ENCODE assay signal across 3 fruit fly cellular contexts in genomic region chr3R:23889922-23890321, dm6.
TF ChIP-seq lines count a peak whose summit lies in the region.

Pli (minus strand) TSS chr3R:23890052.

TF ChIP-seq in whole organism, embryonic, 481 proteins besides CTCF, POLR2A, EP300 and RAD21 (continued from another document and continues in another):
- TF ChIP-seq Fer1 (GFP tag; optimal IDR thresholded peaks at IDR 0.05; lab: Kevin White, UChicago), result peak; percentile 44
- peak; percentile 32 for TF ChIP-seq Sry-δ (GFP tag; optimal IDR thresholded peaks at IDR 0.05; lab: Kevin White, UChicago)
- no peak for TF ChIP-seq zfh2 (GFP tag; optimal IDR thresholded peaks at IDR 0.05; lab: Kevin White, UChicago)
- peak; percentile 34 for TF ChIP-seq CG12769 (tag; optimal IDR thresholded peaks at IDR 0.05; lab: Kevin White, UChicago)
- peak; percentile 12 for TF ChIP-seq CG17359 (tag; optimal IDR thresholded peaks at IDR 0.05; lab: Kevin White, UChicago)
- peak; percentile 8 for TF ChIP-seq CG4707 (GFP tag; optimal IDR thresholded peaks at IDR 0.05; lab: Kevin White, UChicago)
- TF ChIP-seq H2.0 (GFP tag; IDR thresholded peaks at IDR 0.05; lab: Robert Waterston, UW), result no peak
- TF ChIP-seq sd (tag; optimal IDR thresholded peaks at IDR 0.05; lab: Kevin White, UChicago), result peak; percentile 49
- TF ChIP-seq Ssrp (tag; optimal IDR thresholded peaks at IDR 0.05; lab: Kevin White, UChicago), result no peak
- peak; percentile 7 for TF ChIP-seq dm (GFP tag; optimal IDR thresholded peaks at IDR 0.05; lab: Kevin White, UChicago)
- TF ChIP-seq grau (tag; optimal IDR thresholded peaks at IDR 0.05; lab: Kevin White, UChicago), result peak; percentile 39
- peak; percentile 59 for TF ChIP-seq Myb (GFP tag; optimal IDR thresholded peaks at IDR 0.05; lab: Kevin White, UChicago)
- TF ChIP-seq row (GFP tag; IDR thresholded peaks at IDR 0.05; lab: Robert Waterston, UW), result no peak
- TF ChIP-seq Hr3 (GFP tag; optimal IDR thresholded peaks at IDR 0.05; lab: Kevin White, UChicago), result no peak
- TF ChIP-seq CG17568 (GFP tag; optimal IDR thresholded peaks at IDR 0.05; lab: Kevin White, UChicago), result no peak
- no peak for TF ChIP-seq corto (GFP tag; optimal IDR thresholded peaks at IDR 0.05; lab: Kevin White, UChicago)
- peak; percentile 55 for TF ChIP-seq Hmr (GFP tag; optimal IDR thresholded peaks at IDR 0.05; lab: Kevin White, UChicago)
- peak; percentile 14 for TF ChIP-seq YL-1 (GFP tag; optimal IDR thresholded peaks at IDR 0.05; lab: Kevin White, UChicago)
- no peak for TF ChIP-seq slbo (GFP tag; IDR thresholded peaks at IDR 0.05; lab: Robert Waterston, UW)
- TF ChIP-seq pnt (GFP tag; optimal IDR thresholded peaks at IDR 0.05; lab: Kevin White, UChicago), result no peak
- no peak for TF ChIP-seq CG18476 (GFP tag; optimal IDR thresholded peaks at IDR 0.05; lab: Kevin White, UChicago)
- TF ChIP-seq CG7556 (GFP tag; optimal IDR thresholded peaks at IDR 0.05; lab: Kevin White, UChicago), result no peak
- no peak for TF ChIP-seq h (optimal IDR thresholded peaks at IDR 0.05; lab: Kevin White, UChicago)
- TF ChIP-seq ttk (GFP tag; IDR thresholded peaks at IDR 0.05; lab: Robert Waterston, UW), result no peak
- TF ChIP-seq CG18262 (tag; optimal IDR thresholded peaks at IDR 0.05; lab: Kevin White, UChicago), result no peak
- TF ChIP-seq zfh1 (GFP tag; IDR thresholded peaks at IDR 0.05; lab: Robert Waterston, UW), result no peak
- peak; percentile 36 for TF ChIP-seq Dek (tag; optimal IDR thresholded peaks at IDR 0.05; lab: Kevin White, UChicago)
- no peak for TF ChIP-seq gcm2 (GFP tag; optimal IDR thresholded peaks at IDR 0.05; lab: Kevin White, UChicago)
- TF ChIP-seq CG3281 (GFP tag; optimal IDR thresholded peaks at IDR 0.05; lab: Kevin White, UChicago), result no peak
- peak; percentile 68 for TF ChIP-seq nmo (GFP tag; optimal IDR thresholded peaks at IDR 0.05; lab: Kevin White, UChicago)
- TF ChIP-seq ftz-f1 (GFP tag; optimal IDR thresholded peaks at IDR 0.05; lab: Kevin White, UChicago), result peak; percentile 2
- peak; percentile 21 for TF ChIP-seq unpg (GFP tag; optimal IDR thresholded peaks at IDR 0.05; lab: Kevin White, UChicago)
- TF ChIP-seq CG8924 (tag; optimal IDR thresholded peaks at IDR 0.05; lab: Kevin White, UChicago), result peak; percentile 62
- no peak for TF ChIP-seq yki (optimal IDR thresholded peaks at IDR 0.05; lab: Kevin White, UChicago)
- TF ChIP-seq CG17361 (GFP tag; IDR thresholded peaks at IDR 0.05; lab: Robert Waterston, UW), result no peak
- peak; percentile 5 for TF ChIP-seq CG3163 (GFP tag; optimal IDR thresholded peaks at IDR 0.05; lab: Kevin White, UChicago)
- TF ChIP-seq CG10147 (GFP tag; optimal IDR thresholded peaks at IDR 0.05; lab: Kevin White, UChicago), result no peak
- no peak for TF ChIP-seq BtbVII (GFP tag; optimal IDR thresholded peaks at IDR 0.05; lab: Kevin White, UChicago)
- TF ChIP-seq CG1603 (tag; optimal IDR thresholded peaks at IDR 0.05; lab: Kevin White, UChicago), result peak; percentile 80
- TF ChIP-seq jigr1 (GFP tag; IDR thresholded peaks at IDR 0.05; lab: Robert Waterston, UW), result no peak
- TF ChIP-seq CG1233 (GFP tag; optimal IDR thresholded peaks at IDR 0.05; lab: Kevin White, UChicago), result no peak
- peak; percentile 49 for TF ChIP-seq D19A (tag; optimal IDR thresholded peaks at IDR 0.05; lab: Kevin White, UChicago)
- peak; percentile 73 for TF ChIP-seq kah (GFP tag; optimal IDR thresholded peaks at IDR 0.05; lab: Kevin White, UChicago)
- no peak for TF ChIP-seq Poxn (GFP tag; IDR thresholded peaks at IDR 0.05; lab: Robert Waterston, UW)
- no peak for TF ChIP-seq Mad (GFP tag; optimal IDR thresholded peaks at IDR 0.05; lab: Kevin White, UChicago)
- peak; percentile 66 for TF ChIP-seq CG13894 (tag; optimal IDR thresholded peaks at IDR 0.05; lab: Kevin White, UChicago)

TF ChIP-seq in whole organism, prepupa, 60 proteins besides CTCF, POLR2A, EP300 and RAD21 (continued from another document):
- no peak for TF ChIP-seq CG11902 (GFP tag; optimal IDR thresholded peaks at IDR 0.05; lab: Kevin White, UChicago)
- peak; percentile 17 for TF ChIP-seq CG3919 (GFP tag; optimal IDR thresholded peaks at IDR 0.05; lab: Kevin White, UChicago)
- no peak for TF ChIP-seq Hr4 (GFP tag; optimal IDR thresholded peaks at IDR 0.05; lab: Kevin White, UChicago)
- TF ChIP-seq CG32006 (GFP tag; optimal IDR thresholded peaks at IDR 0.05; lab: Kevin White, UChicago), result no peak
- TF ChIP-seq Met (GFP tag; optimal IDR thresholded peaks at IDR 0.05; lab: Kevin White, UChicago), result no peak
- TF ChIP-seq Smox (GFP tag; optimal IDR thresholded peaks at IDR 0.05; lab: Kevin White, UChicago), result no peak
- no peak for TF ChIP-seq lz (GFP tag; optimal IDR thresholded peaks at IDR 0.05; lab: Kevin White, UChicago)
- no peak for TF ChIP-seq CG11294 (GFP tag; IDR thresholded peaks at IDR 0.05; lab: Robert Waterston, UW)
- TF ChIP-seq CG3032 (tag; optimal IDR thresholded peaks at IDR 0.05; lab: Kevin White, UChicago), result peak; percentile 13
- peak; percentile 56 for TF ChIP-seq dsx (GFP tag; optimal IDR thresholded peaks at IDR 0.05; lab: Kevin White, UChicago; ENCODE audit: poor library complexity, severe bottlenecking)
- no peak for TF ChIP-seq acj6 (GFP tag; optimal IDR thresholded peaks at IDR 0.05; lab: Kevin White, UChicago)
- peak; percentile 15 for TF ChIP-seq esn (GFP tag; optimal IDR thresholded peaks at IDR 0.05; lab: Kevin White, UChicago)
- TF ChIP-seq Lpt (GFP tag; optimal IDR thresholded peaks at IDR 0.05; lab: Kevin White, UChicago), result no peak
- TF ChIP-seq Hr39 (GFP tag; optimal IDR thresholded peaks at IDR 0.05; lab: Kevin White, UChicago), result no peak
- TF ChIP-seq Eip78C (GFP tag; lab: Kevin White, UChicago), result peak; percentile 54
- no peak for TF ChIP-seq OdsH (GFP tag; optimal IDR thresholded peaks at IDR 0.05; lab: Kevin White, UChicago)
- TF ChIP-seq CG10669 (GFP tag; optimal IDR thresholded peaks at IDR 0.05; lab: Kevin White, UChicago), result no peak
- TF ChIP-seq CG6808 (GFP tag; optimal IDR thresholded peaks at IDR 0.05; lab: Kevin White, UChicago), result peak; percentile 4
- no peak for TF ChIP-seq CG6276 (GFP tag; optimal IDR thresholded peaks at IDR 0.05; lab: Kevin White, UChicago)
- TF ChIP-seq CG31627 (GFP tag; optimal IDR thresholded peaks at IDR 0.05; lab: Kevin White, UChicago), result no peak
- TF ChIP-seq Gug (GFP tag; IDR thresholded peaks at IDR 0.05; lab: Robert Waterston, UW), result no peak
- no peak for TF ChIP-seq Ets96B (tag; optimal IDR thresholded peaks at IDR 0.05; lab: Kevin White, UChicago)
- TF ChIP-seq svp (GFP tag; lab: Kevin White, UChicago), result peak; percentile 76
- TF ChIP-seq fd85E (GFP tag; optimal IDR thresholded peaks at IDR 0.05; lab: Kevin White, UChicago), result peak; percentile 41
- no peak for TF ChIP-seq Blimp-1 (GFP tag; optimal IDR thresholded peaks at IDR 0.05; lab: Kevin White, UChicago)
- no peak for TF ChIP-seq salr (GFP tag; optimal IDR thresholded peaks at IDR 0.05; lab: Kevin White, UChicago)
- TF ChIP-seq CG1621 (tag; optimal IDR thresholded peaks at IDR 0.05; lab: Kevin White, UChicago), result no peak
- no peak for TF ChIP-seq Eip93F (GFP tag; optimal IDR thresholded peaks at IDR 0.05; lab: Kevin White, UChicago)
- no peak for TF ChIP-seq CG8319 (GFP tag; optimal IDR thresholded peaks at IDR 0.05; lab: Kevin White, UChicago)
- peak in 1 of 2 experiments; percentile 1 for TF ChIP-seq ss (GFP tag; optimal IDR thresholded peaks at IDR 0.05; lab: Kevin White, UChicago)
- peak; percentile 1 for TF ChIP-seq Eip75B (GFP tag; optimal IDR thresholded peaks at IDR 0.05; lab: Kevin White, UChicago)
- no peak for TF ChIP-seq CG11762 (GFP tag; optimal IDR thresholded peaks at IDR 0.05; lab: Kevin White, UChicago; ENCODE audit: insufficient read depth)
- peak; percentile 37 for TF ChIP-seq CG9139 (GFP tag; optimal IDR thresholded peaks at IDR 0.05; lab: Kevin White, UChicago)
- no peak for TF ChIP-seq CG7368 (GFP tag; optimal IDR thresholded peaks at IDR 0.05; lab: Kevin White, UChicago)
- TF ChIP-seq CG16779 (tag; optimal IDR thresholded peaks at IDR 0.05; lab: Kevin White, UChicago), result no peak
- TF ChIP-seq eg (GFP tag; IDR thresholded peaks at IDR 0.05; lab: Robert Waterston, UW), result no peak
- TF ChIP-seq cyc (GFP tag; optimal IDR thresholded peaks at IDR 0.05; lab: Kevin White, UChicago), result no peak
- no peak for TF ChIP-seq dac (GFP tag; optimal IDR thresholded peaks at IDR 0.05; lab: Kevin White, UChicago)

TF ChIP-seq in whole organism, wandering third instar larva, 38 proteins besides CTCF, POLR2A, EP300 and RAD21 (continued from another document):
- TF ChIP-seq CG9705 (GFP tag; optimal IDR thresholded peaks at IDR 0.05; lab: Kevin White, UChicago), result peak; percentile 10
- no peak for TF ChIP-seq brk (GFP tag; optimal IDR thresholded peaks at IDR 0.05; lab: Kevin White, UChicago)
- no peak for TF ChIP-seq dmrt93B (GFP tag; optimal IDR thresholded peaks at IDR 0.05; lab: Kevin White, UChicago)
- no peak for TF ChIP-seq jim (GFP tag; optimal IDR thresholded peaks at IDR 0.05; lab: Kevin White, UChicago)
- TF ChIP-seq OdsH (GFP tag; optimal IDR thresholded peaks at IDR 0.05; lab: Kevin White, UChicago), result no peak
- no peak for TF ChIP-seq Abd-B (GFP tag; optimal IDR thresholded peaks at IDR 0.05; lab: Kevin White, UChicago)
- no peak for TF ChIP-seq usp (GFP tag; optimal IDR thresholded peaks at IDR 0.05; lab: Kevin White, UChicago)
- peak; percentile 62 for TF ChIP-seq Dif (GFP tag; optimal IDR thresholded peaks at IDR 0.05; lab: Kevin White, UChicago; ENCODE audit: partially characterized antibody)
- TF ChIP-seq Hr78 (GFP tag; optimal IDR thresholded peaks at IDR 0.05; lab: Kevin White, UChicago), result no peak
- no peak for TF ChIP-seq lola (GFP tag; optimal IDR thresholded peaks at IDR 0.05; lab: Kevin White, UChicago)
- peak; percentile 32 for TF ChIP-seq rgr (GFP tag; optimal IDR thresholded peaks at IDR 0.05; lab: Kevin White, UChicago)
TF ChIP-seq in whole organism, wandering third instar larva: peak in this region for 11.
